Worm (Caenorhabditis elegans) whole organism, L2 larva: ENCODE measurements around the gene R07C12.1.
"Not testable (repeated sequence)": the region's sequence is repeated elsewhere in the genome, so short reads cannot be mapped to it uniquely, and the experiment has no call there.

Experiments used
- F13H6.1 ChIP-seq: sonication (generic microtip); optimal IDR thresholded peaks from 2 replicates; lab custom pipeline; 2016; ENCODE audit warnings: missing genetic modification characterization, missing compliant biosample characterization
- R02D3.7 ChIP-seq: fragments of 150-350 bp; optimal IDR thresholded peaks from 2 replicates; lab custom pipeline; 2014; ENCODE audit warnings: missing biosample characterization, missing genetic modification characterization
- ZK546.5 ChIP-seq: sonication (generic microtip); optimal IDR thresholded peaks from 2 replicates; lab custom pipeline; 2017; ENCODE audit warnings: missing biosample characterization, missing genetic modification characterization
- aly-2 ChIP-seq: fragments of 150-350 bp; optimal IDR thresholded peaks from 2 replicates; lab custom pipeline; 2014; ENCODE audit warnings: missing biosample characterization, missing genetic modification characterization
- blmp-1 ChIP-seq: sonication (generic microtip); optimal IDR thresholded peaks from 2 replicates; lab custom pipeline; 2017; ENCODE audit warnings: missing genetic modification characterization, mild to moderate bottlenecking, missing compliant biosample characterization, antibody characterized with exemption, moderate library complexity; ENCODE audit not compliant: insufficient read depth
- ceh-16 ChIP-seq: fragments of 150-350 bp; optimal IDR thresholded peaks from 2 replicates; lab custom pipeline; 2014; ENCODE audit warnings: missing biosample characterization, missing genetic modification characterization
- crh-2 ChIP-seq: sonication (generic microtip); optimal IDR thresholded peaks from 2 replicates; lab custom pipeline; 2017; ENCODE audit warnings: missing biosample characterization, missing genetic modification characterization
- dmd-4 ChIP-seq: sonication (generic microtip); optimal IDR thresholded peaks from 2 replicates; lab custom pipeline; 2017; ENCODE audit warnings: missing biosample characterization, missing genetic modification characterization
- elt-3 ChIP-seq: sonication (generic microtip); optimal IDR thresholded peaks from 2 replicates; lab custom pipeline; 2017; ENCODE audit warnings: missing biosample characterization, missing genetic modification characterization
- fos-1 ChIP-seq: fragments of 150-350 bp; optimal IDR thresholded peaks from 2 replicates; lab custom pipeline; 2014; ENCODE audit warnings: missing biosample characterization, missing genetic modification characterization
- lin-13 ChIP-seq: fragments of 150-350 bp; optimal IDR thresholded peaks from 2 replicates; lab custom pipeline; 2014; ENCODE audit warnings: missing biosample characterization, missing genetic modification reagents, missing genetic modification characterization
- lin-39 ChIP-seq: fragments of 150-350 bp; optimal IDR thresholded peaks from 2 replicates; lab custom pipeline; 2014; ENCODE audit warnings: missing biosample characterization, missing genetic modification reagents, missing genetic modification characterization
- lsy-2 ChIP-seq, 2 experiments: fragments of 150-350 bp in 1 of 2; sonication (generic microtip) in 1 of 2; optimal IDR thresholded peaks; 2 replicates each; lab custom pipeline; 2014 to 2017; ENCODE audit warnings: missing biosample characterization in 2 of 2, missing genetic modification characterization in 2 of 2
- mab-5 ChIP-seq: fragments of 150-350 bp; optimal IDR thresholded peaks from 2 replicates; lab custom pipeline; 2014; ENCODE audit warnings: missing biosample characterization, missing genetic modification characterization
- mdl-1 ChIP-seq, 2 experiments: fragments of 150-350 bp in 1 of 2; sonication (generic microtip) in 1 of 2; optimal IDR thresholded peaks; 2 replicates each; lab custom pipeline; 2017; ENCODE audit warnings: missing biosample characterization in 2 of 2, missing genetic modification characterization in 2 of 2
- nhr-129 ChIP-seq: fragments of 150-350 bp; optimal IDR thresholded peaks from 2 replicates; lab custom pipeline; 2014; ENCODE audit warnings: missing biosample characterization, missing genetic modification characterization
- nhr-21 ChIP-seq: fragments of 150-350 bp; optimal IDR thresholded peaks from 2 replicates; lab custom pipeline; 2014; ENCODE audit warnings: missing biosample characterization, missing genetic modification characterization
- nhr-25 ChIP-seq: fragments of 150-350 bp; sonication (generic microtip); optimal IDR thresholded peaks from 3 replicates; lab custom pipeline; 2014; ENCODE audit warnings: missing biosample characterization, missing genetic modification characterization
- nhr-77 ChIP-seq: fragments of 150-350 bp; optimal IDR thresholded peaks from 2 replicates; lab custom pipeline; 2014; ENCODE audit warnings: missing biosample characterization, missing genetic modification characterization
- sem-4 ChIP-seq: fragments of 150-350 bp; optimal IDR thresholded peaks from 2 replicates; lab custom pipeline; 2014; ENCODE audit warnings: missing biosample characterization, missing genetic modification reagents, missing genetic modification characterization
- skn-1 ChIP-seq: sonication (generic microtip); optimal IDR thresholded peaks from 2 replicates; lab custom pipeline; 2017; ENCODE audit warnings: missing biosample characterization, missing genetic modification characterization
- sma-9 ChIP-seq, 2 experiments: fragments of 150-350 bp in 1 of 2; sonication (generic microtip) in 1 of 2; optimal IDR thresholded peaks; 2 replicates each; lab custom pipeline; 2014 to 2016; ENCODE audit warnings: missing genetic modification characterization in 2 of 2, mild to moderate bottlenecking in 1 of 2, missing biosample characterization in 1 of 2, missing compliant biosample characterization in 1 of 2, missing genetic modification reagents in 1 of 2, moderate library complexity in 1 of 2
- snpc-4 ChIP-seq: fragments of 150-350 bp; optimal IDR thresholded peaks from 2 replicates; lab custom pipeline; 2014; ENCODE audit warnings: missing biosample characterization, missing genetic modification characterization
- unc-55 ChIP-seq: fragments of 150-350 bp; sonication (generic microtip); optimal IDR thresholded peaks from 3 replicates; lab custom pipeline; 2014; ENCODE audit warnings: missing biosample characterization, missing genetic modification reagents, missing genetic modification characterization
- unc-62 ChIP-seq: fragments of 150-350 bp; optimal IDR thresholded peaks from 2 replicates; lab custom pipeline; 2014; ENCODE audit warnings: missing biosample characterization, missing genetic modification reagents, missing genetic modification characterization
- ztf-1 ChIP-seq: fragments of 200-800 bp; sonication (Bioruptor generic); conservative IDR thresholded peaks from 2 replicates; pipeline ENCODE4 v1.3.6; 2022; ENCODE audit warnings: missing genetic modification characterization, missing compliant biosample characterization
- ztf-11 ChIP-seq: sonication (generic microtip); optimal IDR thresholded peaks from 2 replicates; lab custom pipeline; 2017; ENCODE audit warnings: missing biosample characterization, missing genetic modification characterization
- ztf-4 ChIP-seq: fragments of 150-350 bp; optimal IDR thresholded peaks from 2 replicates; lab custom pipeline; 2014; ENCODE audit warnings: missing biosample characterization, missing genetic modification characterization

The R07C12.1 gene

ce11 chrIV:4142986-4143385 lies 9.3 kb upstream of the R07C12.1 start, which contains the start of gene F49F1.12:
Gene F49F1.12 (minus strand): TSS chrIV:4143086.
- not testable (repeated sequence) for TF ChIP-seq mdl-1 (tag; optimal IDR thresholded peaks at IDR 0.05; lab: Kevin White, UChicago); sma-9 (GFP tag; optimal IDR thresholded peaks at IDR 0.05; lab: Kevin White, UChicago); sma-9 (tag; optimal IDR thresholded peaks at IDR 0.05; lab: Kevin White, UChicago); nhr-21 (tag; lab: Kevin White, UChicago)

- TF ChIP-seq mab-5 (tag; lab: Kevin White, UChicago): no peak
- no peak for TF ChIP-seq ZK546.5 (tag; lab: Kevin White, UChicago)
Measured at ce11 chrIV:4144784-4145183, 7.5 kb upstream of the R07C12.1 start, which contains the start of gene R07C12.3. Gene R07C12.3 (plus strand): TSS chrIV:4145084.

- TF ChIP-seq nhr-129 (tag; lab: Kevin White, UChicago) (no peak), skn-1 (tag; lab: Kevin White, UChicago) (no peak), R02D3.7 (tag; lab: Kevin White, UChicago) (no peak), mab-5 (tag; lab: Kevin White, UChicago) (no peak), fos-1 (tag; lab: Kevin White, UChicago) (peak; percentile 91), ZK546.5 (tag; lab: Kevin White, UChicago) (no peak), ztf-4 (tag; lab: Kevin White, UChicago) (no peak), sma-9 (GFP tag; optimal IDR thresholded peaks at IDR 0.05; lab: Kevin White, UChicago) (no peak), sma-9 (tag; optimal IDR thresholded peaks at IDR 0.05; lab: Kevin White, UChicago) (no peak)
Measured at ce11 chrIV:4147891-4148290, 4.4 kb upstream of the R07C12.1 start.

- no peak for TF ChIP-seq unc-55 (GFP tag; lab: Kevin White, UChicago)
- TF ChIP-seq crh-2 (tag; lab: Kevin White, UChicago): no peak
- peak; percentile 9 for TF ChIP-seq fos-1 (tag; lab: Kevin White, UChicago)
- TF ChIP-seq unc-62 (GFP tag; lab: Kevin White, UChicago): no peak
- TF ChIP-seq ztf-4 (tag; lab: Kevin White, UChicago): no peak
- no peak for TF ChIP-seq snpc-4 (tag; lab: Kevin White, UChicago)
- no peak for TF ChIP-seq elt-3 (tag; lab: Kevin White, UChicago)
- no peak for TF ChIP-seq lin-39
Measured at ce11 chrIV:4150138-4150537, 2.1 kb upstream of the R07C12.1 start.

- TF ChIP-seq fos-1 (tag; lab: Kevin White, UChicago) (peak; percentile 0), nhr-77 (tag; lab: Kevin White, UChicago) (no peak)
- TF ChIP-seq, all 48 proteins: peak for 1
Measured at ce11 chrIV:4154641-4155040, 2.4 kb downstream of the R07C12.1 start, which contains the start of gene K08D10.14. Gene K08D10.14 (plus strand): TSS chrIV:4154941.

ce11 chrIV:4162121-4162520 lies 9.9 kb downstream of the R07C12.1 start, which contains the start of gene scrm-5:
Gene scrm-5 (plus strand): TSS chrIV:4162421.
- TF ChIP-seq ztf-11 (tag; lab: Kevin White, UChicago): no peak
- TF ChIP-seq R02D3.7 (tag; lab: Kevin White, UChicago): no peak
- TF ChIP-seq unc-55 (GFP tag; lab: Kevin White, UChicago): no peak
- TF ChIP-seq ZK546.5 (tag; lab: Kevin White, UChicago): no peak
- TF ChIP-seq sem-4 (tag; lab: Kevin White, UChicago): no peak
- no peak for TF ChIP-seq blmp-1
- TF ChIP-seq fos-1 (tag; lab: Kevin White, UChicago): no peak
- TF ChIP-seq skn-1 (tag; lab: Kevin White, UChicago): no peak
- no peak for TF ChIP-seq nhr-77 (tag; lab: Kevin White, UChicago)
- TF ChIP-seq ztf-4 (tag; lab: Kevin White, UChicago): no peak
- TF ChIP-seq lin-39: no peak
- TF ChIP-seq lsy-2 (tag; optimal IDR thresholded peaks at IDR 0.05; lab: Kevin White, UChicago): no peak
- no peak for TF ChIP-seq ztf-1 (GFP tag; lab: Robert Waterston, UW)
- no peak for TF ChIP-seq dmd-4
- TF ChIP-seq mab-5 (tag; lab: Kevin White, UChicago): no peak
- TF ChIP-seq snpc-4 (tag; lab: Kevin White, UChicago): no peak
- no peak for TF ChIP-seq F13H6.1 (tag; lab: Kevin White, UChicago)
- no peak for TF ChIP-seq elt-3 (tag; lab: Kevin White, UChicago)
- no peak for TF ChIP-seq ceh-16 (tag; lab: Kevin White, UChicago)
- TF ChIP-seq aly-2 (tag; lab: Kevin White, UChicago): no peak

- TF ChIP-seq lin-13 (GFP tag; lab: Kevin White, UChicago) (no peak), nhr-25 (tag; lab: Kevin White, UChicago) (no peak), blmp-1 (no peak)
Measured at ce11 chrIV:4164392-4164791, 12.1 kb downstream of the R07C12.1 start, which contains the start of gene scrm-8. Gene scrm-8 (plus strand): TSS chrIV:4164692.
